Worm (Caenorhabditis elegans) whole organism, mixed stage, embryonic: ENCODE results near the gene dnc-1.

Source experiments
- M03D4.4 ChIP-seq: sonication (generic microtip); optimal IDR thresholded peaks from 2 replicates; lab custom pipeline; 2017; ENCODE audit warnings: mild to moderate bottlenecking, missing genetic modification characterization, missing compliant biosample characterization
- blmp-1 ChIP-seq: fragments of 150-350 bp; optimal IDR thresholded peaks from 2 replicates; lab custom pipeline; 2014; ENCODE audit warnings: missing biosample characterization, missing genetic modification characterization
- ceh-43 ChIP-seq: fragments of 200-800 bp; sonication (Bioruptor generic); optimal IDR thresholded peaks from 2 replicates; lab custom pipeline; 2018; ENCODE audit warnings: mild to moderate bottlenecking, missing genetic modification characterization, moderate library complexity, missing compliant biosample characterization
- ces-1 ChIP-seq: fragments of 150-350 bp; optimal IDR thresholded peaks from 2 replicates; lab custom pipeline; 2014; ENCODE audit warnings: missing biosample characterization, missing genetic modification reagents, missing genetic modification characterization
- elt-3 ChIP-seq: fragments of 150-350 bp; optimal IDR thresholded peaks from 2 replicates; lab custom pipeline; 2014; ENCODE audit warnings: missing biosample characterization, missing genetic modification characterization
- hlh-1 ChIP-seq: fragments of 150-350 bp; optimal IDR thresholded peaks from 2 replicates; lab custom pipeline; 2014; ENCODE audit warnings: missing biosample characterization, missing genetic modification reagents, missing genetic modification characterization
- mab-5 ChIP-seq: fragments of 150-350 bp; optimal IDR thresholded peaks from 2 replicates; lab custom pipeline; 2014; ENCODE audit warnings: missing biosample characterization, missing genetic modification characterization
- mep-1 ChIP-seq: fragments of 150-350 bp; optimal IDR thresholded peaks from 2 replicates; lab custom pipeline; 2017; ENCODE audit warnings: missing biosample characterization, missing genetic modification reagents, missing genetic modification characterization, inconsistent platforms
- mls-2 ChIP-seq: sonication (generic microtip); optimal IDR thresholded peaks from 2 replicates; lab custom pipeline; 2016; ENCODE audit warnings: mild to moderate bottlenecking, missing genetic modification characterization, moderate library complexity, missing compliant biosample characterization
- nhr-76 ChIP-seq: sonication (generic microtip); optimal IDR thresholded peaks from 2 replicates; lab custom pipeline; 2017; ENCODE audit warnings: missing biosample characterization, missing genetic modification characterization
- pha-4 ChIP-seq: fragments of 150-350 bp; optimal IDR thresholded peaks from 2 replicates; lab custom pipeline; 2018; ENCODE audit warnings: missing biosample characterization, missing genetic modification reagents, missing genetic modification characterization
- unc-62 ChIP-seq: fragments of 150-350 bp; optimal IDR thresholded peaks from 2 replicates; lab custom pipeline; 2014; ENCODE audit warnings: missing biosample characterization, missing genetic modification reagents, missing genetic modification characterization

DNA sequence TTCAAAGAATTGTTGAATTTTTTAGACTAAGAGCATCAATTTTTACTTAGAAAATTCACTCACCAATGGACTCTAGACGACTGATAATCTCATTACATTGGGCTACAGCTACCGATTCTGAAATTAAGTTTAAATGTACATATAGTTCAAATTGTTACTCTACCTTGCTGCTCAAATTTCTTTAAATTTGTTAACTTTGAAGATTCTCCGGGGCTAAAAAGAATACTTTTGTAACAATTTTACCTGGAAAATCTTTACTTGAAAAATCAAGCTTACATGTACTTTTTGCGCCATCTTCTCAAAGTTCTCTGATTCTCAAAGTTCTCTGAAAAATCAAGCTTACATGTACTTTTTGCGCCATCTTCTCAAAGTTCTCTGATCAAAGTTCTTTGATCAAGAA lies 53.5 kb downstream of the dnc-1 start, which contains the start of gene sdz-13:
- TF ChIP-seq ceh-43 (GFP tag; lab: Kevin White, UChicago): no peak
- no peak for TF ChIP-seq mab-5 (tag; lab: Kevin White, UChicago)
- no peak for TF ChIP-seq nhr-76
- TF ChIP-seq pha-4: no peak
- no peak for TF ChIP-seq mep-1 (tag; lab: Kevin White, UChicago)
- TF ChIP-seq blmp-1 (tag; lab: Kevin White, UChicago): no peak
- TF ChIP-seq hlh-1 (tag; lab: Kevin White, UChicago): no peak
- TF ChIP-seq mls-2: no peak
- no peak for TF ChIP-seq M03D4.4 (tag; lab: Kevin White, UChicago)
- TF ChIP-seq elt-3 (tag; lab: Kevin White, UChicago): no peak
- TF ChIP-seq unc-62 (GFP tag; lab: Kevin White, UChicago): no peak
- no peak for TF ChIP-seq ces-1 (GFP tag; lab: Kevin White, UChicago)
